Fruit fly (Drosophila melanogaster) whole organism, embryonic: Measurements from ENCODE around the gene Bug22.

Source experiments
- Adf1 ChIP-seq: fragments of 200-800 bp; sonication (Bioruptor generic); IDR thresholded peaks from 2 replicates; pipeline ENCODE4 v1.3.6; 2022; ENCODE audit warnings: missing biosample characterization, missing genetic modification characterization
- Antp ChIP-seq: fragments of 200-800 bp; sonication (Bioruptor generic); optimal IDR thresholded peaks from 3 replicates; lab custom pipeline; 2016; ENCODE audit warnings: missing biosample characterization, missing genetic modification characterization
- Atf6 ChIP-seq: fragments of 200-800 bp; sonication (Bioruptor generic); IDR thresholded peaks from 2 replicates; pipeline ENCODE4 v1.3.6; 2022; ENCODE audit warnings: missing biosample characterization, missing genetic modification characterization
- CG11504 ChIP-seq: fragments of 200-800 bp; sonication (Bioruptor generic); optimal IDR thresholded peaks from 3 replicates; lab custom pipeline; 2019; ENCODE audit warnings: missing biosample characterization, mild to moderate bottlenecking, missing genetic modification characterization, moderate library complexity
- CG12744 ChIP-seq: fragments of 200-800 bp; sonication (Bioruptor generic); optimal IDR thresholded peaks from 2 replicates; lab custom pipeline; 2016; ENCODE audit warnings: missing biosample characterization, missing genetic modification characterization
- CG12942 ChIP-seq: fragments of 200-800 bp; sonication (Bioruptor generic); optimal IDR thresholded peaks from 3 replicates; lab custom pipeline; 2016; ENCODE audit warnings: missing biosample characterization, missing genetic modification characterization
- CG15269 ChIP-seq: fragments of 200-800 bp; sonication (Bioruptor generic); optimal IDR thresholded peaks from 2 replicates; lab custom pipeline; 2018; ENCODE audit warnings: missing biosample characterization, mild to moderate bottlenecking, missing genetic modification characterization, moderate library complexity
- CG16779 ChIP-seq: fragments of 200-800 bp; sonication (Bioruptor generic); IDR thresholded peaks from 2 replicates; pipeline ENCODE4 v1.3.6; 2022; ENCODE audit warnings: missing biosample characterization, missing genetic modification characterization
- CG16863 ChIP-seq: fragments of 200-800 bp; sonication (Bioruptor generic); optimal IDR thresholded peaks from 3 replicates; lab custom pipeline; 2016; ENCODE audit warnings: missing biosample characterization, missing genetic modification characterization
- CG34376 ChIP-seq: fragments of 200-800 bp; sonication (Bioruptor generic); optimal IDR thresholded peaks from 2 replicates; lab custom pipeline; 2018; ENCODE audit warnings: missing biosample characterization, mild to moderate bottlenecking, missing genetic modification characterization
- CG42726 ChIP-seq: fragments of 200-800 bp; sonication (Bioruptor generic); IDR thresholded peaks from 2 replicates; pipeline ENCODE4 v1.3.6; 2022; ENCODE audit warnings: missing biosample characterization, missing genetic modification characterization; ENCODE audit not compliant: partially characterized antibody
- CG5245 ChIP-seq: fragments of 200-800 bp; sonication (Bioruptor generic); optimal IDR thresholded peaks from 3 replicates; lab custom pipeline; 2016; ENCODE audit warnings: missing biosample characterization, missing genetic modification characterization
- CG6272 ChIP-seq: fragments of 200-800 bp; sonication (Bioruptor generic); IDR thresholded peaks from 2 replicates; pipeline ENCODE4 v1.3.6; 2022; ENCODE audit warnings: missing biosample characterization, missing genetic modification characterization
- CG6683 ChIP-seq: fragments of 200-800 bp; sonication (Bioruptor generic); optimal IDR thresholded peaks from 2 replicates; lab custom pipeline; 2017; ENCODE audit warnings: missing biosample characterization, mild to moderate bottlenecking, missing genetic modification characterization, missing genetic modification reagents
- CG6854 ChIP-seq: fragments of 200-800 bp; sonication (Bioruptor generic); optimal IDR thresholded peaks from 3 replicates; lab custom pipeline; 2017; ENCODE audit warnings: missing biosample characterization, mild to moderate bottlenecking, missing genetic modification characterization
- CG7745 ChIP-seq: fragments of 200-800 bp; sonication (Bioruptor generic); optimal IDR thresholded peaks from 2 replicates; lab custom pipeline; 2018; ENCODE audit warnings: missing biosample characterization, mild to moderate bottlenecking, missing genetic modification characterization, moderate library complexity
- CG7786 ChIP-seq: fragments of 200-800 bp; sonication (Bioruptor generic); optimal IDR thresholded peaks from 2 replicates; lab custom pipeline; 2016; ENCODE audit warnings: missing biosample characterization, missing genetic modification characterization
- CHES-1-like ChIP-seq: fragments of 200-800 bp; sonication (Bioruptor generic); optimal IDR thresholded peaks from 2 replicates; lab custom pipeline; 2016; ENCODE audit warnings: missing biosample characterization, missing genetic modification characterization
- E2f2 ChIP-seq: fragments of 200-800 bp; sonication (Bioruptor generic); IDR thresholded peaks from 2 replicates; pipeline ENCODE4 v1.3.6; 2022; ENCODE audit warnings: missing biosample characterization, missing genetic modification characterization
- ERR ChIP-seq: fragments of 200-800 bp; sonication (Bioruptor generic); optimal IDR thresholded peaks from 2 replicates; lab custom pipeline; 2016; ENCODE audit warnings: missing biosample characterization, missing genetic modification characterization
- GATAe ChIP-seq: fragments of 200-800 bp; sonication (Bioruptor generic); conservative IDR thresholded peaks from 2 replicates; pipeline ENCODE4 v1.3.6; 2022; ENCODE audit warnings: missing biosample characterization, missing genetic modification characterization
- HmgD ChIP-seq: fragments of 200-800 bp; sonication (Bioruptor generic); optimal IDR thresholded peaks from 3 replicates; lab custom pipeline; 2016; ENCODE audit warnings: missing biosample characterization, missing genetic modification characterization
- MESR4 ChIP-seq: fragments of 200-800 bp; sonication (Bioruptor generic); optimal IDR thresholded peaks from 2 replicates; lab custom pipeline; 2018; ENCODE audit warnings: missing biosample characterization, mild to moderate bottlenecking, missing genetic modification characterization, moderate library complexity
- MTF-1 ChIP-seq: fragments of 200-800 bp; sonication (Bioruptor generic); optimal IDR thresholded peaks from 2 replicates; lab custom pipeline; 2018; ENCODE audit warnings: missing biosample characterization, mild to moderate bottlenecking, missing genetic modification characterization, borderline replicate concordance
- Mes4 ChIP-seq: fragments of 200-800 bp; sonication (Bioruptor generic); optimal IDR thresholded peaks from 2 replicates; lab custom pipeline; 2016; ENCODE audit warnings: missing biosample characterization, missing genetic modification characterization
- Myb ChIP-seq: fragments of 200-800 bp; sonication (Bioruptor generic); optimal IDR thresholded peaks from 2 replicates; lab custom pipeline; 2016; ENCODE audit warnings: missing biosample characterization, missing genetic modification characterization
- NC2β ChIP-seq: fragments of 200-800 bp; sonication (Bioruptor generic); optimal IDR thresholded peaks from 2 replicates; lab custom pipeline; 2016; ENCODE audit warnings: missing biosample characterization, missing genetic modification characterization
- PHDP ChIP-seq: fragments of 200-800 bp; sonication (Bioruptor generic); optimal IDR thresholded peaks from 3 replicates; lab custom pipeline; 2018; ENCODE audit warnings: missing biosample characterization, mild to moderate bottlenecking, missing genetic modification characterization, moderate library complexity
- Ravus ChIP-seq: fragments of 200-800 bp; sonication (Bioruptor generic); IDR thresholded peaks from 2 replicates; pipeline ENCODE4 v1.3.6; 2022; ENCODE audit warnings: missing biosample characterization, missing genetic modification characterization
- Sin3A ChIP-seq: fragments of >200 bp; optimal IDR thresholded peaks from 2 replicates; lab custom pipeline; 2018
- ab ChIP-seq: fragments of 200-800 bp; sonication (Bioruptor generic); optimal IDR thresholded peaks from 2 replicates; lab custom pipeline; 2016; ENCODE audit warnings: missing biosample characterization, missing genetic modification characterization
- btn ChIP-seq: fragments of 200-800 bp; sonication (Bioruptor generic); optimal IDR thresholded peaks from 2 replicates; lab custom pipeline; 2016; ENCODE audit warnings: missing biosample characterization, missing genetic modification characterization
- crp ChIP-seq, 2 experiments: fragments of 200-800 bp; sonication (Bioruptor generic); optimal IDR thresholded peaks; 2 replicates in 1 of 2; 3 replicates in 1 of 2; lab custom pipeline; 2017; ENCODE audit warnings: missing biosample characterization in 2 of 2, missing genetic modification characterization in 2 of 2, mild to moderate bottlenecking in 1 of 2, moderate library complexity in 1 of 2
- dm ChIP-seq: fragments of 200-800 bp; sonication (Bioruptor generic); optimal IDR thresholded peaks from 3 replicates; lab custom pipeline; 2016; ENCODE audit warnings: missing biosample characterization, missing genetic modification characterization
- gsb ChIP-seq: fragments of 200-800 bp; sonication (Bioruptor generic); IDR thresholded peaks from 2 replicates; pipeline ENCODE4 v1.3.6; 2022; ENCODE audit warnings: missing biosample characterization, missing genetic modification characterization
- nmo ChIP-seq: fragments of 200-800 bp; sonication (Bioruptor generic); optimal IDR thresholded peaks from 2 replicates; lab custom pipeline; 2018; ENCODE audit warnings: missing biosample characterization, mild to moderate bottlenecking, missing genetic modification characterization, moderate library complexity
- onecut ChIP-seq: fragments of 200-800 bp; sonication (Bioruptor generic); IDR thresholded peaks from 2 replicates; pipeline ENCODE4 v1.3.6; 2022; ENCODE audit warnings: missing biosample characterization, missing genetic modification characterization
- org-1 ChIP-seq: fragments of 200-800 bp; sonication (Bioruptor generic); optimal IDR thresholded peaks from 2 replicates; lab custom pipeline; 2017; ENCODE audit warnings: missing biosample characterization, missing genetic modification characterization
- pnt ChIP-seq: fragments of 200-800 bp; sonication (Bioruptor generic); optimal IDR thresholded peaks from 3 replicates; lab custom pipeline; 2016; ENCODE audit warnings: missing biosample characterization, missing genetic modification characterization
- prd ChIP-seq, 3 experiments: fragments of >200 bp in 2 of 3; fragments of 200-800 bp in 1 of 3; sonication (Bioruptor generic) in 1 of 3; optimal IDR thresholded peaks in 2 of 3; IDR thresholded peaks in 1 of 3; 2 replicates in 2 of 3; 3 replicates in 1 of 3; pipeline versions ENCODE4 v1.3.6 to Lab custom; 2017 to 2022; ENCODE audit warnings: missing biosample characterization in 1 of 3, missing genetic modification characterization in 1 of 3
- psq ChIP-seq: fragments of 200-800 bp; sonication (Bioruptor generic); optimal IDR thresholded peaks from 2 replicates; lab custom pipeline; 2017; ENCODE audit warnings: missing biosample characterization, missing genetic modification characterization
- run ChIP-seq: fragments of 200-800 bp; sonication (Bioruptor generic); optimal IDR thresholded peaks from 3 replicates; lab custom pipeline; 2018; ENCODE audit warnings: missing biosample characterization, mild to moderate bottlenecking, missing genetic modification characterization
- slbo ChIP-seq: fragments of 200-800 bp; sonication (Bioruptor generic); IDR thresholded peaks from 2 replicates; pipeline ENCODE4 v1.3.6; 2022; ENCODE audit warnings: missing biosample characterization, missing genetic modification characterization
- slp2 ChIP-seq: fragments of 200-800 bp; sonication (Bioruptor generic); optimal IDR thresholded peaks from 2 replicates; lab custom pipeline; 2016; ENCODE audit warnings: missing biosample characterization, missing genetic modification characterization
- sr ChIP-seq: fragments of 200-800 bp; sonication (Bioruptor generic); IDR thresholded peaks from 3 replicates; pipeline ENCODE4 v1.3.6; 2022; ENCODE audit warnings: missing biosample characterization, missing genetic modification characterization
- wdn ChIP-seq: fragments of 200-800 bp; sonication (Bioruptor generic); IDR thresholded peaks from 2 replicates; pipeline ENCODE4 v1.3.6; 2022; ENCODE audit warnings: missing biosample characterization, missing genetic modification characterization
- wek ChIP-seq: fragments of 200-800 bp; sonication (Bioruptor generic); optimal IDR thresholded peaks from 3 replicates; lab custom pipeline; 2018; ENCODE audit warnings: missing biosample characterization, mild to moderate bottlenecking, missing genetic modification characterization, moderate library complexity
- zen ChIP-seq: fragments of 200-800 bp; sonication (Bioruptor generic); optimal IDR thresholded peaks from 3 replicates; lab custom pipeline; 2018; ENCODE audit warnings: missing biosample characterization, mild to moderate bottlenecking, missing genetic modification characterization, moderate library complexity
- zf30C ChIP-seq: fragments of 200-800 bp; sonication (Bioruptor generic); optimal IDR thresholded peaks from 3 replicates; lab custom pipeline; 2018; ENCODE audit warnings: missing biosample characterization, mild to moderate bottlenecking, missing genetic modification characterization

Gene Bug22

dm6 chr2L:10430802-10431476 is at the start of gene Bug22, which contains the start of gene TfIIB (continued):
- TF ChIP-seq Mes4 (GFP tag; lab: Kevin White, UChicago) (peak; percentile 58), HmgD (GFP tag; lab: Kevin White, UChicago) (peak; percentile 54), zen (peak; percentile 46), MESR4 (GFP tag; lab: Kevin White, UChicago) (peak; percentile 45), org-1 (GFP tag; lab: Kevin White, UChicago) (no peak), CG42726 (GFP tag; lab: Robert Waterston, UW) (no peak), Ravus (GFP tag; lab: Robert Waterston, UW) (peak; percentile 19; the same call in 1 of the 2 replicates), run (no peak), ERR (peak; percentile 35), Antp (GFP tag; lab: Kevin White, UChicago) (peak; percentile 71), NC2β (GFP tag; lab: Kevin White, UChicago) (peak; percentile 70), onecut (GFP tag; lab: Robert Waterston, UW) (peak; percentile 63), MTF-1 (GFP tag; lab: Kevin White, UChicago) (peak; percentile 19), CG6272 (GFP tag; lab: Robert Waterston, UW) (peak; percentile 41; the same call in 1 of the 2 replicates), CG6854 (GFP tag; lab: Kevin White, UChicago) (no peak), Myb (GFP tag; lab: Kevin White, UChicago) (peak; percentile 20), ab (GFP tag; lab: Kevin White, UChicago) (no peak), wek (GFP tag; lab: Kevin White, UChicago) (peak; percentile 11), CG6683 (GFP tag; lab: Kevin White, UChicago) (no peak), btn (GFP tag; lab: Kevin White, UChicago) (no peak), E2f2 (GFP tag; lab: Robert Waterston, UW) (peak; percentile 41; the same call in 1 of the 2 replicates), CG16863 (GFP tag; lab: Kevin White, UChicago) (peak; percentile 35), Adf1 (GFP tag; lab: Robert Waterston, UW) (peak; percentile 30; the same call in 1 of the 2 replicates), CG5245 (GFP tag; lab: Kevin White, UChicago) (peak; percentile 67), CG34376 (GFP tag; lab: Kevin White, UChicago) (peak; percentile 41), prd (optimal IDR thresholded peaks at IDR 0.05; lab: Kevin White, UChicago) (no peak), prd (GFP tag; IDR thresholded peaks at IDR 0.05; lab: Robert Waterston, UW) (peak; percentile 68; the same call in 2 of the 3 replicates), CG7745 (tag; lab: Kevin White, UChicago) (no peak), gsb (GFP tag; lab: Robert Waterston, UW) (0 out of 2 replicates have a peak, but pooled peaks have one; percentile 30), CG12942 (GFP tag; lab: Kevin White, UChicago) (peak; percentile 71), wdn (peak; percentile 39; the same call in 1 of the 2 replicates), CG11504 (tag; lab: Kevin White, UChicago) (no peak), Atf6 (GFP tag; lab: Robert Waterston, UW) (peak; percentile 61), crp (GFP tag; optimal IDR thresholded peaks at IDR 0.05; lab: Kevin White, UChicago) (peak in 1 of 2 experiments; percentile 38), CG12744 (GFP tag; lab: Kevin White, UChicago) (peak; percentile 26), slp2 (GFP tag; lab: Kevin White, UChicago) (peak; percentile 57), dm (GFP tag; lab: Kevin White, UChicago) (peak; percentile 74), CG16779 (GFP tag; lab: Robert Waterston, UW) (0 out of 2 replicates have a peak, but pooled peaks have one; percentile 12), CHES-1-like (GFP tag; lab: Kevin White, UChicago) (peak; percentile 81), psq (GFP tag; lab: Kevin White, UChicago) (peak; percentile 39), slbo (GFP tag; lab: Robert Waterston, UW) (peak; percentile 86), CG15269 (no peak), CG7786 (GFP tag; lab: Kevin White, UChicago) (peak; percentile 66), zf30C (GFP tag; lab: Kevin White, UChicago) (no peak), PHDP (tag; lab: Kevin White, UChicago) (peak; percentile 73), pnt (GFP tag; lab: Kevin White, UChicago) (peak; percentile 43), sr (GFP tag; lab: Robert Waterston, UW) (no peak), GATAe (GFP tag; lab: Robert Waterston, UW) (no peak), Sin3A (lab: Kevin White, UChicago) (peak; percentile 9), nmo (peak; percentile 77)
